Worm (Caenorhabditis elegans) whole organism, L3 larva: ENCODE data around the gene F20D6.1.

Experiments
- ZK546.5 ChIP-seq: sonication (generic microtip); optimal IDR thresholded peaks from 2 replicates; lab custom pipeline; 2017; ENCODE audit warnings: missing biosample characterization, missing genetic modification characterization
- ceh-82 ChIP-seq: fragments of 150-350 bp; optimal IDR thresholded peaks from 2 replicates; lab custom pipeline; 2014; ENCODE audit warnings: missing biosample characterization, missing genetic modification characterization
- lin-15B ChIP-seq: fragments of 150-350 bp; optimal IDR thresholded peaks from 2 replicates; lab custom pipeline; 2014; ENCODE audit warnings: missing biosample characterization, missing genetic modification characterization
- lsy-12 ChIP-seq: sonication (generic microtip); optimal IDR thresholded peaks from 2 replicates; lab custom pipeline; 2016; ENCODE audit warnings: mild to moderate bottlenecking, missing genetic modification characterization, missing compliant biosample characterization
- nhr-12 ChIP-seq: fragments of 150-350 bp; optimal IDR thresholded peaks from 2 replicates; lab custom pipeline; 2014; ENCODE audit warnings: missing biosample characterization, missing genetic modification characterization
- nhr-23 ChIP-seq: fragments of 150-350 bp; optimal IDR thresholded peaks from 2 replicates; lab custom pipeline; 2014; ENCODE audit warnings: missing biosample characterization, missing genetic modification reagents, missing genetic modification characterization
- nhr-237 ChIP-seq: fragments of 150-350 bp; optimal IDR thresholded peaks from 2 replicates; lab custom pipeline; 2014; ENCODE audit warnings: missing biosample characterization, missing genetic modification characterization
- nhr-25 ChIP-seq: sonication (generic microtip); optimal IDR thresholded peaks from 2 replicates; lab custom pipeline; 2017; ENCODE audit warnings: missing biosample characterization, missing genetic modification characterization
- tbx-2 ChIP-seq: sonication (generic microtip); optimal IDR thresholded peaks from 2 replicates; lab custom pipeline; 2016; ENCODE audit warnings: mild to moderate bottlenecking, missing genetic modification characterization, missing compliant biosample characterization
- unc-39 ChIP-seq: sonication (generic microtip); optimal IDR thresholded peaks from 4 replicates; lab custom pipeline; 2017; ENCODE audit warnings: missing biosample characterization, missing genetic modification characterization

ce11 chrV:8212816-8213215 lies 22.3 kb downstream of the F20D6.1 start:
- TF ChIP-seq nhr-25 (tag; lab: Kevin White, UChicago) (no peak), lsy-12 (tag; lab: Kevin White, UChicago) (no peak), ceh-82 (tag; lab: Kevin White, UChicago) (no peak), nhr-12 (tag; lab: Kevin White, UChicago) (no peak), nhr-23 (tag; lab: Kevin White, UChicago) (no peak), ZK546.5 (tag; lab: Kevin White, UChicago) (no peak), unc-39 (tag; lab: Kevin White, UChicago) (no peak), nhr-237 (tag; lab: Kevin White, UChicago) (no peak), tbx-2 (no peak), lin-15B (no peak)
